Fruit fly (Drosophila melanogaster) whole organism, embryonic: ENCODE results near the gene Cpr.

Experiments
- Antp ChIP-seq: fragments of 200-800 bp; sonication (Bioruptor generic); optimal IDR thresholded peaks from 3 replicates; lab custom pipeline; 2016; ENCODE audit warnings: missing biosample characterization, missing genetic modification characterization
- B-H2 ChIP-seq: fragments of 200-800 bp; sonication (Bioruptor generic); optimal IDR thresholded peaks from 2 replicates; lab custom pipeline; 2018; ENCODE audit warnings: missing biosample characterization, mild to moderate bottlenecking, missing genetic modification characterization
- CG10366 ChIP-seq: fragments of 200-800 bp; sonication (Bioruptor generic); IDR thresholded peaks from 2 replicates; pipeline ENCODE4 v1.3.6; 2022; ENCODE audit warnings: missing biosample characterization, missing genetic modification characterization
- CG10959 ChIP-seq: fragments of 200-800 bp; sonication (Bioruptor generic); IDR thresholded peaks from 2 replicates; pipeline ENCODE4 v1.3.6; 2022; ENCODE audit warnings: missing biosample characterization, missing genetic modification characterization
- CG11456 ChIP-seq: fragments of 200-800 bp; sonication (Bioruptor generic); IDR thresholded peaks from 3 replicates; pipeline ENCODE4 v1.3.6; 2022; ENCODE audit warnings: missing biosample characterization, missing genetic modification characterization
- CG11695 ChIP-seq: fragments of 200-800 bp; sonication (Bioruptor generic); IDR thresholded peaks from 3 replicates; pipeline ENCODE4 v1.3.6; 2022; ENCODE audit warnings: missing biosample characterization, missing genetic modification characterization
- CG12219 ChIP-seq: fragments of 200-800 bp; sonication (Bioruptor generic); optimal IDR thresholded peaks from 3 replicates; lab custom pipeline; 2018; ENCODE audit warnings: missing biosample characterization, mild to moderate bottlenecking, missing genetic modification characterization
- CG14710 ChIP-seq: fragments of 200-800 bp; sonication (Bioruptor generic); optimal IDR thresholded peaks from 3 replicates; lab custom pipeline; 2019; ENCODE audit warnings: missing biosample characterization, mild to moderate bottlenecking, missing genetic modification characterization, moderate library complexity
- CG1602 ChIP-seq: fragments of 200-800 bp; sonication (Bioruptor generic); optimal IDR thresholded peaks from 3 replicates; lab custom pipeline; 2016; ENCODE audit warnings: missing biosample characterization, missing genetic modification characterization
- CG16813 ChIP-seq: fragments of 200-800 bp; sonication (Bioruptor generic); IDR thresholded peaks from 3 replicates; pipeline ENCODE4 v1.3.6; 2022; ENCODE audit warnings: missing biosample characterization, missing genetic modification characterization; ENCODE audit not compliant: partially characterized antibody
- CG17359 ChIP-seq: fragments of 200-800 bp; sonication (Bioruptor generic); optimal IDR thresholded peaks from 3 replicates; lab custom pipeline; 2018; ENCODE audit warnings: missing biosample characterization, mild to moderate bottlenecking, missing genetic modification characterization, moderate library complexity
- CG17361 ChIP-seq: fragments of 200-800 bp; sonication (Bioruptor generic); IDR thresholded peaks from 3 replicates; pipeline ENCODE4 v1.3.6; 2022; ENCODE audit warnings: missing biosample characterization, missing genetic modification characterization
- CG32532 ChIP-seq: fragments of 200-800 bp; sonication (Bioruptor generic); IDR thresholded peaks from 2 replicates; pipeline ENCODE4 v1.3.6; 2022; ENCODE audit warnings: missing biosample characterization, missing genetic modification characterization
- CG3847 ChIP-seq: fragments of 200-800 bp; sonication (Bioruptor generic); IDR thresholded peaks from 2 replicates; pipeline ENCODE4 v1.3.6; 2022; ENCODE audit warnings: missing biosample characterization, missing genetic modification characterization
- CG4707 ChIP-seq: fragments of 200-800 bp; sonication (Bioruptor generic); optimal IDR thresholded peaks from 2 replicates; lab custom pipeline; 2018; ENCODE audit warnings: missing biosample characterization, mild to moderate bottlenecking, missing genetic modification characterization, moderate library complexity
- CG6254 ChIP-seq: fragments of 200-800 bp; sonication (Bioruptor generic); optimal IDR thresholded peaks from 3 replicates; lab custom pipeline; 2017; ENCODE audit warnings: mild to moderate bottlenecking, missing biosample characterization, missing genetic modification reagents, missing genetic modification characterization
- CG6689 ChIP-seq: fragments of 200-800 bp; sonication (Bioruptor generic); IDR thresholded peaks from 2 replicates; pipeline ENCODE4 v1.3.6; 2022; ENCODE audit warnings: missing biosample characterization, missing genetic modification characterization
- CG7271 ChIP-seq: fragments of 200-800 bp; sonication (Bioruptor generic); optimal IDR thresholded peaks from 2 replicates; lab custom pipeline; 2018; ENCODE audit warnings: missing biosample characterization, mild to moderate bottlenecking, missing genetic modification characterization, moderate library complexity
- CG7987 ChIP-seq: fragments of 200-800 bp; sonication (Bioruptor generic); optimal IDR thresholded peaks from 2 replicates; lab custom pipeline; 2018; ENCODE audit warnings: missing biosample characterization, mild to moderate bottlenecking, missing genetic modification characterization, moderate library complexity
- CG9609 ChIP-seq: fragments of 200-800 bp; sonication (Bioruptor generic); optimal IDR thresholded peaks from 3 replicates; lab custom pipeline; 2016; ENCODE audit warnings: missing biosample characterization, missing genetic modification characterization
- CG9727 ChIP-seq: fragments of 200-800 bp; sonication (Bioruptor generic); optimal IDR thresholded peaks from 3 replicates; lab custom pipeline; 2017; ENCODE audit warnings: missing biosample characterization, mild to moderate bottlenecking, missing genetic modification characterization
- HLHmδ ChIP-seq: fragments of 200-800 bp; sonication (Bioruptor generic); optimal IDR thresholded peaks from 2 replicates; lab custom pipeline; 2018; ENCODE audit warnings: missing biosample characterization, mild to moderate bottlenecking, missing genetic modification characterization, moderate library complexity
- Jarid2 ChIP-seq: fragments of 200-800 bp; sonication (Bioruptor generic); optimal IDR thresholded peaks from 3 replicates; lab custom pipeline; 2017; ENCODE audit warnings: mild to moderate bottlenecking, missing biosample characterization, missing genetic modification reagents, missing genetic modification characterization
- MTF-1 ChIP-seq: fragments of 200-800 bp; sonication (Bioruptor generic); optimal IDR thresholded peaks from 2 replicates; lab custom pipeline; 2018; ENCODE audit warnings: missing biosample characterization, mild to moderate bottlenecking, missing genetic modification characterization, borderline replicate concordance
- Med ChIP-seq: fragments of 200-800 bp; sonication (Bioruptor generic); peaks from one replicate; lab custom pipeline; 2016; ENCODE audit warnings: missing biosample characterization, missing genetic modification characterization, mild to moderate bottlenecking, inconsistent platforms, moderate library complexity
- Mrtf ChIP-seq: fragments of 200-800 bp; sonication (Bioruptor generic); IDR thresholded peaks from 3 replicates; pipeline ENCODE4 v1.3.6; 2022; ENCODE audit warnings: missing biosample characterization, missing genetic modification characterization
- Trl ChIP-seq, 3 experiments: fragments of >200 bp in 2 of 3; fragments of 200-800 bp in 1 of 3; sonication (Bioruptor generic) in 1 of 3; optimal IDR thresholded peaks; 2 replicates in 1 of 3; 3 replicates in 2 of 3; lab custom pipeline; 2016 to 2017; ENCODE audit warnings: missing biosample characterization in 1 of 3, missing genetic modification characterization in 1 of 3
- amos ChIP-seq: fragments of 200-800 bp; sonication (Bioruptor generic); IDR thresholded peaks from 2 replicates; pipeline ENCODE4 v1.3.6; 2022; ENCODE audit warnings: missing biosample characterization, missing genetic modification characterization; ENCODE audit not compliant: partially characterized antibody
- ara ChIP-seq: fragments of 200-800 bp; sonication (Bioruptor generic); IDR thresholded peaks from 2 replicates; pipeline ENCODE4 v1.3.6; 2022; ENCODE audit warnings: missing biosample characterization, missing genetic modification characterization
- az2 ChIP-seq: fragments of 200-800 bp; sonication (Bioruptor generic); optimal IDR thresholded peaks from 3 replicates; lab custom pipeline; 2016; ENCODE audit warnings: missing biosample characterization, missing genetic modification characterization
- chif ChIP-seq, 2 experiments: fragments of 200-800 bp; sonication (Bioruptor generic); optimal IDR thresholded peaks; 3 replicates each; lab custom pipeline; 2016; ENCODE audit warnings: missing biosample characterization in 2 of 2, missing genetic modification characterization in 2 of 2
- ci ChIP-seq: fragments of 200-800 bp; sonication (Bioruptor generic); IDR thresholded peaks from 3 replicates; pipeline ENCODE4 v1.3.6; 2022; ENCODE audit warnings: missing biosample characterization, missing genetic modification characterization
- cwo ChIP-seq: fragments of 200-800 bp; sonication (Bioruptor generic); optimal IDR thresholded peaks from 3 replicates; lab custom pipeline; 2017; ENCODE audit warnings: missing biosample characterization, missing genetic modification characterization, mild to moderate bottlenecking, moderate library complexity, missing genetic modification reagents
- da ChIP-seq: fragments of 200-800 bp; sonication (Bioruptor generic); optimal IDR thresholded peaks from 2 replicates; lab custom pipeline; 2016; ENCODE audit warnings: missing biosample characterization, missing genetic modification characterization
- en ChIP-seq: fragments of 200-800 bp; sonication (Bioruptor generic); optimal IDR thresholded peaks from 2 replicates; lab custom pipeline; 2016; ENCODE audit warnings: missing biosample characterization, missing genetic modification characterization
- fd3F ChIP-seq: fragments of 200-800 bp; sonication (Bioruptor generic); optimal IDR thresholded peaks from 2 replicates; lab custom pipeline; 2018; ENCODE audit warnings: missing biosample characterization, mild to moderate bottlenecking, missing genetic modification characterization, moderate library complexity
- gsb-n ChIP-seq: fragments of 200-800 bp; sonication (Bioruptor generic); optimal IDR thresholded peaks from 3 replicates; lab custom pipeline; 2018; ENCODE audit warnings: missing biosample characterization, mild to moderate bottlenecking, missing genetic modification characterization
- mirr ChIP-seq: fragments of 200-800 bp; sonication (Bioruptor generic); optimal IDR thresholded peaks from 3 replicates; lab custom pipeline; 2018; ENCODE audit warnings: missing biosample characterization, mild to moderate bottlenecking, missing genetic modification characterization
- nau ChIP-seq: fragments of 200-800 bp; sonication (Bioruptor generic); optimal IDR thresholded peaks from 3 replicates; lab custom pipeline; 2017; ENCODE audit warnings: missing biosample characterization, mild to moderate bottlenecking, missing genetic modification characterization, missing genetic modification reagents
- org-1 ChIP-seq: fragments of 200-800 bp; sonication (Bioruptor generic); optimal IDR thresholded peaks from 2 replicates; lab custom pipeline; 2017; ENCODE audit warnings: missing biosample characterization, missing genetic modification characterization
- ranshi ChIP-seq: fragments of 200-800 bp; sonication (Bioruptor generic); IDR thresholded peaks from 2 replicates; pipeline ENCODE4 v1.3.6; 2022; ENCODE audit warnings: missing biosample characterization, missing genetic modification characterization
- seq ChIP-seq: fragments of 200-800 bp; sonication (Bioruptor generic); IDR thresholded peaks from 2 replicates; pipeline ENCODE4 v1.3.6; 2022; ENCODE audit warnings: missing biosample characterization, missing genetic modification characterization
- slbo ChIP-seq: fragments of 200-800 bp; sonication (Bioruptor generic); IDR thresholded peaks from 2 replicates; pipeline ENCODE4 v1.3.6; 2022; ENCODE audit warnings: missing biosample characterization, missing genetic modification characterization
- sug ChIP-seq: fragments of 200-800 bp; optimal IDR thresholded peaks from 2 replicates; lab custom pipeline; 2019; ENCODE audit warnings: missing biosample characterization, mild to moderate bottlenecking, missing genetic modification characterization, moderate library complexity
- trem ChIP-seq: fragments of 200-800 bp; optimal IDR thresholded peaks from 3 replicates; lab custom pipeline; 2019; ENCODE audit warnings: missing biosample characterization, mild to moderate bottlenecking, missing genetic modification characterization, moderate library complexity
- wdn ChIP-seq: fragments of 200-800 bp; sonication (Bioruptor generic); IDR thresholded peaks from 2 replicates; pipeline ENCODE4 v1.3.6; 2022; ENCODE audit warnings: missing biosample characterization, missing genetic modification characterization
- wek ChIP-seq: fragments of 200-800 bp; sonication (Bioruptor generic); optimal IDR thresholded peaks from 3 replicates; lab custom pipeline; 2018; ENCODE audit warnings: missing biosample characterization, mild to moderate bottlenecking, missing genetic modification characterization, moderate library complexity
- zf30C ChIP-seq: fragments of 200-800 bp; sonication (Bioruptor generic); optimal IDR thresholded peaks from 3 replicates; lab custom pipeline; 2018; ENCODE audit warnings: missing biosample characterization, mild to moderate bottlenecking, missing genetic modification characterization

Cpr gene

DNA sequence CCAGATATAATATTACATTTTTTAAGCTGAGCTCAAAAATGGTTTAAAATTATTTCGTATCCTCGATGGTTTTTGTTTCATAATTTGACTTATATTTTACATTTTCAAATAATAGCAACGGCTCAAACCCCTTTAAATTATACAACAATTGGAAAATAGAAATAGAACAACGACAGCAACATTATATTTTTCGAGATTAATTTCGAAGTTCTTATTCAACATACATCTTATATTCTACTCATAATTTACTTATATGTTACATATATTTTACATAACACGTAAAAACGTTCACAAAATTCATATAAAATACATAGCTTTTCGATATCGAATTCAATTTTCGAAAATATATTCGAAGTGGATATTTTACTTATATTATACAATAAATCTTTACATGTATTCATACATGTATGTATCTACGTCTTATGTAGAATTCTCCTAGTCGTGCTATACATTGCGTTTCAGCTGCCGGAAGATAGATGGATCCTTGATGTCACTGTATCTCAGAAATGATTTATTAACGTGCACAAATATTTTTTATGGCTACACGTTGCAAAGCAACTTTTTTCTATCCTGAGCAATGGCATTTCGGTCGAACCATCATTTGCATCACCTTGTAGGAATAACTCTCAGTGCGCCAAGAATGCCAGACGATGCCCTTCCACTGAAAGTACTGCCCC is 18.2 kb downstream of the Cpr start (continued):
- TF ChIP-seq CG17361 (GFP tag; lab: Robert Waterston, UW) (peak; percentile 68; the same call in 2 of the 3 replicates), cwo (no peak), CG9727 (GFP tag; lab: Kevin White, UChicago) (peak; percentile 41), CG16813 (GFP tag; lab: Robert Waterston, UW) (peak; percentile 43; the same call in 1 of the 3 replicates), Trl (optimal IDR thresholded peaks at IDR 0.05; lab: Kevin White, UChicago) (no peak), Trl (GFP tag; optimal IDR thresholded peaks at IDR 0.05; lab: Kevin White, UChicago) (peak; percentile 13), CG10959 (GFP tag; lab: Robert Waterston, UW) (no peak; the same call in 1 of the 2 replicates), az2 (GFP tag; lab: Kevin White, UChicago) (peak; percentile 48), ci (GFP tag; lab: Robert Waterston, UW) (peak; percentile 85; the same call in 2 of the 3 replicates), CG12219 (peak; percentile 32), CG3847 (GFP tag; lab: Robert Waterston, UW) (0 out of 2 replicates have a peak, but pooled peaks have one; percentile 20), zf30C (GFP tag; lab: Kevin White, UChicago) (no peak), trem (tag; lab: Kevin White, UChicago) (peak; percentile 46), B-H2 (GFP tag; lab: Kevin White, UChicago) (peak; percentile 14), CG9609 (no peak), wek (peak; percentile 6), CG14710 (tag; lab: Kevin White, UChicago) (peak; percentile 62), mirr (peak; percentile 51), Antp (GFP tag; lab: Kevin White, UChicago) (peak; percentile 26), gsb-n (tag; lab: Kevin White, UChicago) (peak; percentile 28), amos (GFP tag; lab: Robert Waterston, UW) (peak; percentile 59), CG6689 (GFP tag; lab: Robert Waterston, UW) (no peak), fd3F (GFP tag; lab: Kevin White, UChicago) (no peak), org-1 (no peak), wdn (GFP tag; lab: Robert Waterston, UW) (0 out of 2 replicates have a peak, but pooled peaks have one; percentile 6), CG17359 (peak; percentile 59), sug (tag; lab: Kevin White, UChicago) (peak; percentile 34), slbo (GFP tag; lab: Robert Waterston, UW) (peak; percentile 28), chif (GFP tag; optimal IDR thresholded peaks at IDR 0.05; lab: Kevin White, UChicago) (peak in 1 of 2 experiments; percentile 31), da (GFP tag; lab: Kevin White, UChicago) (no peak), ara (GFP tag; lab: Robert Waterston, UW) (peak; percentile 26; the same call in 1 of the 2 replicates), HLHmδ (peak; percentile 51), CG7271 (peak; percentile 42), Mrtf (peak; percentile 22; the same call in 1 of the 3 replicates), CG4707 (GFP tag; lab: Kevin White, UChicago) (peak; percentile 58), CG6254 (peak; percentile 33), CG11456 (GFP tag; lab: Robert Waterston, UW) (0 out of 3 replicates have a peak, but pooled peaks have one; percentile 57), CG10366 (peak; percentile 10; the same call in 1 of the 2 replicates), CG1602 (GFP tag; lab: Kevin White, UChicago) (peak; percentile 21), MTF-1 (GFP tag; lab: Kevin White, UChicago) (peak; percentile 65), en (GFP tag; lab: Kevin White, UChicago) (peak; percentile 43), CG32532 (GFP tag; lab: Robert Waterston, UW) (peak; percentile 61; the same call in 1 of the 2 replicates), CG7987 (GFP tag; lab: Kevin White, UChicago) (peak; percentile 77), Jarid2 (GFP tag; lab: Kevin White, UChicago) (peak; percentile 25), CG11695 (0 out of 3 replicates have a peak, but pooled peaks have one; percentile 20), seq (no peak), Med (GFP tag; lab: Kevin White, UChicago) (peak; percentile 89), ranshi (GFP tag; lab: Robert Waterston, UW) (no peak), nau (peak; percentile 32)
